Fruit fly (Drosophila melanogaster) whole organism, prepupa: ENCODE results near the gene CG34451.
A peak's percentile ranks its signal among the peaks of the same experiment; 100 is the strongest.

ENCODE experiments used
- Blimp-1 ChIP-seq: fragments of 200-800 bp; sonication (Bioruptor generic); optimal IDR thresholded peaks from 3 replicates; lab custom pipeline; 2017; ENCODE audit warnings: missing biosample characterization, missing genetic modification characterization, mild to moderate bottlenecking, moderate library complexity, missing genetic modification reagents
- CG10631 ChIP-seq: fragments of 200-800 bp; sonication (Bioruptor generic); optimal IDR thresholded peaks from 2 replicates; lab custom pipeline; 2016; ENCODE audit warnings: missing biosample characterization, missing genetic modification characterization
- CG10669 ChIP-seq: fragments of 200-800 bp; sonication (Bioruptor generic); optimal IDR thresholded peaks from 3 replicates; lab custom pipeline; 2018; ENCODE audit warnings: missing biosample characterization, mild to moderate bottlenecking, missing genetic modification characterization, moderate library complexity
- CG11294 ChIP-seq: fragments of 200-800 bp; sonication (Bioruptor generic); IDR thresholded peaks from 2 replicates; pipeline ENCODE4 v1.3.6; 2022; ENCODE audit warnings: missing biosample characterization, missing genetic modification characterization
- CG11762 ChIP-seq: fragments of 200-800 bp; sonication (Bioruptor generic); optimal IDR thresholded peaks from 3 replicates; lab custom pipeline; 2016; ENCODE audit warnings: missing biosample characterization, missing genetic modification characterization; ENCODE audit not compliant: insufficient read depth
- CG11902 ChIP-seq: fragments of 200-800 bp; sonication (Bioruptor generic); optimal IDR thresholded peaks from 3 replicates; lab custom pipeline; 2016; ENCODE audit warnings: missing biosample characterization, missing genetic modification characterization
- CG15336 ChIP-seq: fragments of 200-800 bp; sonication (Bioruptor generic); IDR thresholded peaks from 2 replicates; pipeline ENCODE4 v1.3.6; 2022; ENCODE audit warnings: missing biosample characterization, missing genetic modification characterization
- CG1621 ChIP-seq: fragments of 200-800 bp; sonication (Bioruptor generic); optimal IDR thresholded peaks from 3 replicates; lab custom pipeline; 2018; ENCODE audit warnings: missing biosample characterization, mild to moderate bottlenecking, missing genetic modification characterization
- CG16779 ChIP-seq: fragments of 200-800 bp; sonication (Bioruptor generic); optimal IDR thresholded peaks from 3 replicates; lab custom pipeline; 2017; ENCODE audit warnings: missing biosample characterization, mild to moderate bottlenecking, missing genetic modification characterization
- CG3032 ChIP-seq: fragments of 200-800 bp; optimal IDR thresholded peaks from 2 replicates; lab custom pipeline; 2019; ENCODE audit warnings: missing biosample characterization, mild to moderate bottlenecking, missing genetic modification characterization, moderate library complexity
- CG31627 ChIP-seq: fragments of 200-800 bp; sonication (Bioruptor generic); optimal IDR thresholded peaks from 3 replicates; lab custom pipeline; 2016; ENCODE audit warnings: missing biosample characterization, missing genetic modification characterization
- CG32006 ChIP-seq: fragments of 200-800 bp; sonication (Bioruptor generic); optimal IDR thresholded peaks from 3 replicates; lab custom pipeline; 2017; ENCODE audit warnings: missing biosample characterization, mild to moderate bottlenecking, missing genetic modification characterization
- CG3919 ChIP-seq: fragments of 200-800 bp; sonication (Bioruptor generic); optimal IDR thresholded peaks from 3 replicates; lab custom pipeline; 2016; ENCODE audit warnings: missing biosample characterization, missing genetic modification characterization
- CG4318 ChIP-seq: fragments of 200-800 bp; sonication (Bioruptor generic); optimal IDR thresholded peaks from 3 replicates; lab custom pipeline; 2017; ENCODE audit warnings: missing biosample characterization, mild to moderate bottlenecking, missing genetic modification characterization
- CG6276 ChIP-seq: fragments of 200-800 bp; sonication (Bioruptor generic); optimal IDR thresholded peaks from 2 replicates; lab custom pipeline; 2017; ENCODE audit warnings: missing biosample characterization, mild to moderate bottlenecking, missing genetic modification characterization
- CG6792 ChIP-seq: fragments of 200-800 bp; sonication (Bioruptor generic); optimal IDR thresholded peaks from 3 replicates; lab custom pipeline; 2016; ENCODE audit warnings: missing biosample characterization, missing genetic modification characterization
- CG6808 ChIP-seq: fragments of 200-800 bp; sonication (Bioruptor generic); optimal IDR thresholded peaks from 3 replicates; lab custom pipeline; 2017; ENCODE audit warnings: missing biosample characterization, missing genetic modification characterization, mild to moderate bottlenecking, moderate library complexity, missing genetic modification reagents
- CG6854 ChIP-seq: fragments of 200-800 bp; sonication (Bioruptor generic); optimal IDR thresholded peaks from 2 replicates; lab custom pipeline; 2017; ENCODE audit warnings: missing biosample characterization, mild to moderate bottlenecking, missing genetic modification characterization
- CG7368 ChIP-seq: fragments of 200-800 bp; sonication (Bioruptor generic); optimal IDR thresholded peaks from 3 replicates; lab custom pipeline; 2016; ENCODE audit warnings: missing biosample characterization, missing genetic modification characterization
- CG8119 ChIP-seq: fragments of 200-800 bp; sonication (Bioruptor generic); IDR thresholded peaks from 3 replicates; pipeline ENCODE4 v1.3.6; 2022; ENCODE audit warnings: missing biosample characterization, missing genetic modification characterization
- CG8632 ChIP-seq: fragments of 200-800 bp; sonication (Bioruptor generic); optimal IDR thresholded peaks from 3 replicates; lab custom pipeline; 2016; ENCODE audit warnings: missing biosample characterization, missing genetic modification characterization
- CG9139 ChIP-seq: fragments of 200-800 bp; sonication (Bioruptor generic); optimal IDR thresholded peaks from 3 replicates; lab custom pipeline; 2017; ENCODE audit warnings: missing biosample characterization, mild to moderate bottlenecking, missing genetic modification characterization
- Eip75B ChIP-seq: fragments of 200-800 bp; sonication (Bioruptor generic); optimal IDR thresholded peaks from 3 replicates; lab custom pipeline; 2016; ENCODE audit warnings: missing biosample characterization, missing genetic modification characterization
- Eip78C ChIP-seq: fragments of 200-800 bp; sonication (Bioruptor generic); peaks from one replicate; lab custom pipeline; 2016; ENCODE audit warnings: missing biosample characterization, missing genetic modification characterization
- Eip93F ChIP-seq: fragments of 200-800 bp; sonication (Bioruptor generic); optimal IDR thresholded peaks from 2 replicates; lab custom pipeline; 2016; ENCODE audit warnings: missing biosample characterization, mild to moderate bottlenecking, missing genetic modification characterization
- Ets21C ChIP-seq: fragments of 200-800 bp; sonication (Bioruptor generic); optimal IDR thresholded peaks from 3 replicates; lab custom pipeline; 2016; ENCODE audit warnings: missing biosample characterization, missing genetic modification characterization
- Ets96B ChIP-seq: fragments of 200-800 bp; optimal IDR thresholded peaks from 2 replicates; lab custom pipeline; 2019; ENCODE audit warnings: missing biosample characterization, mild to moderate bottlenecking, missing genetic modification characterization, moderate library complexity
- Gug ChIP-seq: fragments of 200-800 bp; sonication (Bioruptor generic); IDR thresholded peaks from 2 replicates; pipeline ENCODE4 v1.3.6; 2022; ENCODE audit warnings: missing biosample characterization, missing genetic modification characterization
- Hr38 ChIP-seq: sonication (Bioruptor generic); optimal IDR thresholded peaks from 2 replicates; lab custom pipeline; 2016; ENCODE audit warnings: missing biosample characterization, missing genetic modification characterization
- Hr39 ChIP-seq: fragments of 200-800 bp; sonication (Bioruptor generic); optimal IDR thresholded peaks from 2 replicates; lab custom pipeline; 2016; ENCODE audit warnings: missing biosample characterization, missing genetic modification characterization
- Hr4 ChIP-seq: fragments of 200-800 bp; sonication (Bioruptor generic); optimal IDR thresholded peaks from 3 replicates; lab custom pipeline; 2016; ENCODE audit warnings: missing biosample characterization, missing genetic modification characterization
- Lpt ChIP-seq: fragments of 200-800 bp; sonication (Bioruptor generic); optimal IDR thresholded peaks from 3 replicates; lab custom pipeline; 2016; ENCODE audit warnings: missing biosample characterization, missing genetic modification characterization
- Met ChIP-seq: fragments of 200-800 bp; sonication (Bioruptor generic); optimal IDR thresholded peaks from 3 replicates; lab custom pipeline; 2016; ENCODE audit warnings: missing biosample characterization, missing genetic modification characterization
- OdsH ChIP-seq: fragments of 200-800 bp; sonication (Bioruptor generic); optimal IDR thresholded peaks from 3 replicates; lab custom pipeline; 2016; ENCODE audit warnings: missing biosample characterization, missing genetic modification characterization
- Sox102F ChIP-seq: fragments of 200-800 bp; sonication (Bioruptor generic); optimal IDR thresholded peaks from 2 replicates; lab custom pipeline; 2016; ENCODE audit warnings: missing biosample characterization, mild to moderate bottlenecking, missing genetic modification characterization
- Sox15 ChIP-seq: fragments of 200-800 bp; sonication (Bioruptor generic); optimal IDR thresholded peaks from 3 replicates; lab custom pipeline; 2016; ENCODE audit warnings: missing biosample characterization, missing genetic modification characterization
- achi ChIP-seq: fragments of 200-800 bp; sonication (Bioruptor generic); optimal IDR thresholded peaks from 3 replicates; lab custom pipeline; 2016; ENCODE audit warnings: missing biosample characterization, missing genetic modification characterization
- acj6 ChIP-seq: fragments of 200-800 bp; sonication (Bioruptor generic); optimal IDR thresholded peaks from 3 replicates; lab custom pipeline; 2016; ENCODE audit warnings: missing biosample characterization, missing genetic modification characterization
- cyc ChIP-seq: fragments of 200-800 bp; sonication (Bioruptor generic); optimal IDR thresholded peaks from 3 replicates; lab custom pipeline; 2016; ENCODE audit warnings: missing biosample characterization, missing genetic modification characterization
- dac ChIP-seq: fragments of 200-800 bp; sonication (Bioruptor generic); optimal IDR thresholded peaks from 2 replicates; lab custom pipeline; 2017; ENCODE audit warnings: missing biosample characterization, mild to moderate bottlenecking, missing genetic modification characterization
- dsx ChIP-seq: fragments of 200-800 bp; optimal IDR thresholded peaks from 3 replicates; lab custom pipeline; 2019; ENCODE audit warnings: missing biosample characterization, mild to moderate bottlenecking, missing genetic modification characterization, moderate library complexity; ENCODE audit not compliant: poor library complexity, severe bottlenecking
- eg ChIP-seq: fragments of 200-800 bp; sonication (Bioruptor generic); IDR thresholded peaks from 3 replicates; pipeline ENCODE4 v1.3.6; 2022; ENCODE audit warnings: missing biosample characterization, missing genetic modification characterization
- esn ChIP-seq: fragments of 200-800 bp; sonication (Bioruptor generic); optimal IDR thresholded peaks from 2 replicates; lab custom pipeline; 2016; ENCODE audit warnings: missing biosample characterization, mild to moderate bottlenecking, missing genetic modification characterization, moderate library complexity
- fd59A ChIP-seq: fragments of 200-800 bp; sonication (Bioruptor generic); optimal IDR thresholded peaks from 2 replicates; lab custom pipeline; 2017; ENCODE audit warnings: missing biosample characterization, mild to moderate bottlenecking, missing genetic modification characterization, missing genetic modification reagents
- fd85E ChIP-seq: fragments of 200-800 bp; sonication (Bioruptor generic); optimal IDR thresholded peaks from 3 replicates; lab custom pipeline; 2016; ENCODE audit warnings: missing biosample characterization, missing genetic modification characterization
- fkh ChIP-seq: fragments of 200-800 bp; sonication (Bioruptor generic); optimal IDR thresholded peaks from 3 replicates; lab custom pipeline; 2017; ENCODE audit warnings: missing biosample characterization, mild to moderate bottlenecking, missing genetic modification characterization, moderate library complexity
- lz ChIP-seq: fragments of 200-800 bp; sonication (Bioruptor generic); optimal IDR thresholded peaks from 3 replicates; lab custom pipeline; 2016; ENCODE audit warnings: missing biosample characterization, missing genetic modification characterization
- pdm3 ChIP-seq: fragments of 200-800 bp; sonication (Bioruptor generic); optimal IDR thresholded peaks from 3 replicates; lab custom pipeline; 2016; ENCODE audit warnings: missing biosample characterization, missing genetic modification characterization
- salr ChIP-seq, 2 experiments: fragments of 200-800 bp; sonication (Bioruptor generic); optimal IDR thresholded peaks; 3 replicates each; lab custom pipeline; 2016 to 2018; ENCODE audit warnings: missing biosample characterization in 2 of 2, missing genetic modification characterization in 2 of 2, mild to moderate bottlenecking in 1 of 2
- spab ChIP-seq: fragments of 200-800 bp; sonication (Bioruptor generic); optimal IDR thresholded peaks from 2 replicates; lab custom pipeline; 2017; ENCODE audit warnings: missing biosample characterization, mild to moderate bottlenecking, missing genetic modification characterization, missing genetic modification reagents
- svp ChIP-seq: fragments of 200-800 bp; sonication (Bioruptor generic); peaks from one replicate; lab custom pipeline; 2016; ENCODE audit warnings: missing biosample characterization, missing genetic modification characterization
- topi ChIP-seq: fragments of 200-800 bp; sonication (Bioruptor generic); optimal IDR thresholded peaks from 3 replicates; lab custom pipeline; 2016; ENCODE audit warnings: missing biosample characterization, missing genetic modification characterization
- vri ChIP-seq: fragments of 200-800 bp; sonication (Bioruptor generic); optimal IDR thresholded peaks from 3 replicates; lab custom pipeline; 2016; ENCODE audit warnings: missing biosample characterization, mild to moderate bottlenecking, missing genetic modification characterization

The CG34451 gene

dm6 chr3L:15670455-15670854, 21.4 kb downstream of the CG34451 start:
- TF ChIP-seq Hr38 (GFP tag; lab: Kevin White, UChicago) (no peak), cyc (GFP tag; lab: Kevin White, UChicago) (peak; percentile 9), CG6792 (GFP tag; lab: Kevin White, UChicago) (peak; percentile 26), salr (GFP tag; optimal IDR thresholded peaks at IDR 0.05; lab: Kevin White, UChicago) (no peak), CG16779 (tag; lab: Kevin White, UChicago) (no peak), CG15336 (GFP tag; lab: Robert Waterston, UW) (no peak), Sox15 (no peak), vri (peak; percentile 3), dac (no peak), CG11902 (GFP tag; lab: Kevin White, UChicago) (no peak), achi (peak; percentile 12), CG3032 (tag; lab: Kevin White, UChicago) (no peak), acj6 (GFP tag; lab: Kevin White, UChicago) (peak; percentile 2), CG6808 (GFP tag; lab: Kevin White, UChicago) (no peak), CG10631 (peak; percentile 21), fd59A (no peak), Eip93F (no peak), CG1621 (tag; lab: Kevin White, UChicago) (no peak), CG11294 (GFP tag; lab: Robert Waterston, UW) (no peak), CG6854 (GFP tag; lab: Kevin White, UChicago) (no peak), CG31627 (GFP tag; lab: Kevin White, UChicago) (no peak), fd85E (GFP tag; lab: Kevin White, UChicago) (no peak), Gug (GFP tag; lab: Robert Waterston, UW) (no peak), CG9139 (no peak), CG3919 (GFP tag; lab: Kevin White, UChicago) (peak; percentile 21), topi (GFP tag; lab: Kevin White, UChicago) (peak; percentile 17), CG6276 (GFP tag; lab: Kevin White, UChicago) (no peak), Lpt (GFP tag; lab: Kevin White, UChicago) (no peak), CG10669 (GFP tag; lab: Kevin White, UChicago) (no peak), svp (peak; percentile 78), Eip75B (GFP tag; lab: Kevin White, UChicago) (no peak), CG7368 (GFP tag; lab: Kevin White, UChicago) (no peak), Ets96B (tag; lab: Kevin White, UChicago) (no peak), dsx (GFP tag; lab: Kevin White, UChicago) (no peak), OdsH (GFP tag; lab: Kevin White, UChicago) (no peak), Eip78C (GFP tag; lab: Kevin White, UChicago) (peak; percentile 48), Hr4 (GFP tag; lab: Kevin White, UChicago) (no peak), CG11762 (no peak), pdm3 (GFP tag; lab: Kevin White, UChicago) (no peak), fkh (GFP tag; lab: Kevin White, UChicago) (no peak), Sox102F (GFP tag; lab: Kevin White, UChicago) (no peak), CG8119 (GFP tag; lab: Robert Waterston, UW) (no peak), esn (GFP tag; lab: Kevin White, UChicago) (peak; percentile 38), lz (GFP tag; lab: Kevin White, UChicago) (no peak), Blimp-1 (GFP tag; lab: Kevin White, UChicago) (peak; percentile 9), CG32006 (no peak), CG4318 (no peak), CG8632 (GFP tag; lab: Kevin White, UChicago) (no peak), spab (GFP tag; lab: Kevin White, UChicago) (no peak), eg (GFP tag; lab: Robert Waterston, UW) (no peak), Hr39 (GFP tag; lab: Kevin White, UChicago) (no peak), Ets21C (GFP tag; lab: Kevin White, UChicago) (no peak), Met (GFP tag; lab: Kevin White, UChicago) (peak; percentile 21)
